Worm (Caenorhabditis elegans) whole organism, L2 larva: ENCODE results near the gene C25H3.7.
A peak's percentile ranks its signal among the peaks of the same experiment; 100 is the strongest.

Experiments
- C34F6.9 ChIP-seq: fragments of 150-350 bp; optimal IDR thresholded peaks from 2 replicates; lab custom pipeline; 2014; ENCODE audit warnings: missing biosample characterization, missing genetic modification characterization
- F13H6.1 ChIP-seq: sonication (generic microtip); optimal IDR thresholded peaks from 2 replicates; lab custom pipeline; 2016; ENCODE audit warnings: missing genetic modification characterization, missing compliant biosample characterization
- ZK546.5 ChIP-seq: sonication (generic microtip); optimal IDR thresholded peaks from 2 replicates; lab custom pipeline; 2017; ENCODE audit warnings: missing biosample characterization, missing genetic modification characterization
- alr-1 ChIP-seq: fragments of 150-350 bp; optimal IDR thresholded peaks from 2 replicates; lab custom pipeline; 2014; ENCODE audit warnings: missing biosample characterization, missing genetic modification characterization
- ama-1 ChIP-seq: fragments of 150-350 bp; optimal IDR thresholded peaks from 2 replicates; lab custom pipeline; 2018; ENCODE audit warnings: inconsistent platforms
- blmp-1 ChIP-seq: sonication (generic microtip); optimal IDR thresholded peaks from 2 replicates; lab custom pipeline; 2017; ENCODE audit warnings: missing genetic modification characterization, mild to moderate bottlenecking, missing compliant biosample characterization, antibody characterized with exemption, moderate library complexity; ENCODE audit not compliant: insufficient read depth
- ceh-82 ChIP-seq: fragments of 150-350 bp; optimal IDR thresholded peaks from 2 replicates; lab custom pipeline; 2014; ENCODE audit warnings: missing biosample characterization, missing genetic modification characterization
- crh-2 ChIP-seq: sonication (generic microtip); optimal IDR thresholded peaks from 2 replicates; lab custom pipeline; 2017; ENCODE audit warnings: missing biosample characterization, missing genetic modification characterization
- dmd-4 ChIP-seq: sonication (generic microtip); optimal IDR thresholded peaks from 2 replicates; lab custom pipeline; 2017; ENCODE audit warnings: missing biosample characterization, missing genetic modification characterization
- egl-27 ChIP-seq: sonication (generic microtip); optimal IDR thresholded peaks from 3 replicates; lab custom pipeline; 2017; ENCODE audit warnings: missing biosample characterization, missing genetic modification reagents, missing genetic modification characterization
- elt-1 ChIP-seq: fragments of 150-350 bp; optimal IDR thresholded peaks from 2 replicates; lab custom pipeline; 2014; ENCODE audit warnings: missing biosample characterization, missing genetic modification characterization
- fos-1 ChIP-seq: fragments of 150-350 bp; optimal IDR thresholded peaks from 2 replicates; lab custom pipeline; 2014; ENCODE audit warnings: missing biosample characterization, missing genetic modification characterization
- gmeb-1 ChIP-seq: fragments of 150-350 bp; optimal IDR thresholded peaks from 2 replicates; lab custom pipeline; 2014; ENCODE audit warnings: missing biosample characterization, missing genetic modification characterization
- lin-13 ChIP-seq: fragments of 150-350 bp; optimal IDR thresholded peaks from 2 replicates; lab custom pipeline; 2014; ENCODE audit warnings: missing biosample characterization, missing genetic modification reagents, missing genetic modification characterization
- lin-39 ChIP-seq: fragments of 150-350 bp; optimal IDR thresholded peaks from 2 replicates; lab custom pipeline; 2014; ENCODE audit warnings: missing biosample characterization, missing genetic modification reagents, missing genetic modification characterization
- lsy-2 ChIP-seq, 2 experiments: fragments of 150-350 bp in 1 of 2; sonication (generic microtip) in 1 of 2; optimal IDR thresholded peaks; 2 replicates each; lab custom pipeline; 2014 to 2017; ENCODE audit warnings: missing biosample characterization in 2 of 2, missing genetic modification characterization in 2 of 2
- mab-5 ChIP-seq: fragments of 150-350 bp; optimal IDR thresholded peaks from 2 replicates; lab custom pipeline; 2014; ENCODE audit warnings: missing biosample characterization, missing genetic modification characterization
- nhr-10 ChIP-seq: sonication (generic microtip); optimal IDR thresholded peaks from 2 replicates; lab custom pipeline; 2017; ENCODE audit warnings: missing biosample characterization, missing genetic modification characterization
- nhr-11 ChIP-seq: fragments of 150-350 bp; optimal IDR thresholded peaks from 2 replicates; lab custom pipeline; 2014; ENCODE audit warnings: missing biosample characterization, missing genetic modification characterization
- nhr-12 ChIP-seq: fragments of 150-350 bp; optimal IDR thresholded peaks from 2 replicates; lab custom pipeline; 2014; ENCODE audit warnings: missing biosample characterization, missing genetic modification characterization
- nhr-129 ChIP-seq: fragments of 150-350 bp; optimal IDR thresholded peaks from 2 replicates; lab custom pipeline; 2014; ENCODE audit warnings: missing biosample characterization, missing genetic modification characterization
- nhr-21 ChIP-seq: fragments of 150-350 bp; optimal IDR thresholded peaks from 2 replicates; lab custom pipeline; 2014; ENCODE audit warnings: missing biosample characterization, missing genetic modification characterization
- nhr-6 ChIP-seq: fragments of 150-350 bp; optimal IDR thresholded peaks from 2 replicates; lab custom pipeline; 2014; ENCODE audit warnings: missing biosample characterization, missing genetic modification characterization
- nhr-77 ChIP-seq: fragments of 150-350 bp; optimal IDR thresholded peaks from 2 replicates; lab custom pipeline; 2014; ENCODE audit warnings: missing biosample characterization, missing genetic modification characterization
- sma-3 ChIP-seq: sonication (generic microtip); optimal IDR thresholded peaks from 2 replicates; lab custom pipeline; 2016; ENCODE audit warnings: missing genetic modification reagents, missing genetic modification characterization, missing compliant biosample characterization
- snpc-4 ChIP-seq: fragments of 150-350 bp; optimal IDR thresholded peaks from 2 replicates; lab custom pipeline; 2014; ENCODE audit warnings: missing biosample characterization, missing genetic modification characterization
- unc-55 ChIP-seq: fragments of 150-350 bp; sonication (generic microtip); optimal IDR thresholded peaks from 3 replicates; lab custom pipeline; 2014; ENCODE audit warnings: missing biosample characterization, missing genetic modification reagents, missing genetic modification characterization
- unc-62 ChIP-seq: fragments of 150-350 bp; optimal IDR thresholded peaks from 2 replicates; lab custom pipeline; 2014; ENCODE audit warnings: missing biosample characterization, missing genetic modification reagents, missing genetic modification characterization
- zag-1 ChIP-seq: fragments of 150-350 bp; optimal IDR thresholded peaks from 2 replicates; lab custom pipeline; 2014; ENCODE audit warnings: missing biosample characterization, missing genetic modification characterization
- ztf-1 ChIP-seq: fragments of 200-800 bp; sonication (Bioruptor generic); conservative IDR thresholded peaks from 2 replicates; pipeline ENCODE4 v1.3.6; 2022; ENCODE audit warnings: missing genetic modification characterization, missing compliant biosample characterization
- ztf-11 ChIP-seq: sonication (generic microtip); optimal IDR thresholded peaks from 2 replicates; lab custom pipeline; 2017; ENCODE audit warnings: missing biosample characterization, missing genetic modification characterization

Gene C25H3.7

ce11 chrII:5660155-5660554 lies 8.6 kb downstream of the C25H3.7 start:
- TF ChIP-seq ama-1 (lab: Kevin White, UChicago) (no peak), lsy-2 (tag; optimal IDR thresholded peaks at IDR 0.05; lab: Kevin White, UChicago) (no peak), unc-62 (GFP tag; lab: Kevin White, UChicago) (no peak)

- no peak for TF ChIP-seq nhr-21 (tag; lab: Kevin White, UChicago)
- no peak for TF ChIP-seq egl-27 (tag; lab: Kevin White, UChicago)
- no peak for TF ChIP-seq unc-62 (GFP tag; lab: Kevin White, UChicago)
- no peak for TF ChIP-seq nhr-10 (tag; lab: Kevin White, UChicago)
- no peak for TF ChIP-seq elt-1 (tag; lab: Kevin White, UChicago)
- no peak for TF ChIP-seq gmeb-1 (tag; lab: Kevin White, UChicago)
These were observed 9.1 kb downstream of the C25H3.7 start, which contains the start of gene fut-3 for ce11 chrII:5659675-5660074. TSS of gene fut-3 (minus strand) at chrII:5659775.

ce11 chrII:5654215-5654614 lies 14.5 kb downstream of the C25H3.7 start, which contains the start of gene F59E12.1:
TSS of gene F59E12.1 (plus strand) at chrII:5654515.
- no peak for TF ChIP-seq ZK546.5

ce11 chrII:5652334-5652733 lies 16.4 kb downstream of the C25H3.7 start, which contains the start of gene bli-2:
TSS of gene bli-2 (minus strand) at chrII:5652434.
- TF ChIP-seq egl-27 (tag; lab: Kevin White, UChicago): no peak
- TF ChIP-seq blmp-1 (tag; lab: Kevin White, UChicago): no peak
- no peak for TF ChIP-seq lin-39

- no peak for TF ChIP-seq sma-3 (GFP tag; lab: Kevin White, UChicago)
- no peak for TF ChIP-seq C34F6.9
- no peak for TF ChIP-seq nhr-11 (tag; lab: Kevin White, UChicago)
- TF ChIP-seq F13H6.1 (tag; lab: Kevin White, UChicago): no peak
- no peak for TF ChIP-seq snpc-4
- TF ChIP-seq nhr-21 (tag; lab: Kevin White, UChicago): no peak
- TF ChIP-seq dmd-4 (tag; lab: Kevin White, UChicago): no peak
- TF ChIP-seq nhr-77: no peak
- no peak for TF ChIP-seq alr-1 (tag; lab: Kevin White, UChicago)
- no peak for TF ChIP-seq egl-27 (tag; lab: Kevin White, UChicago)
- no peak for TF ChIP-seq zag-1 (tag; lab: Kevin White, UChicago)
- no peak for TF ChIP-seq ztf-11
- TF ChIP-seq gmeb-1 (tag; lab: Kevin White, UChicago): no peak
- no peak for TF ChIP-seq lin-13
- TF ChIP-seq ztf-1: no peak
These were observed 17.3 kb downstream of the C25H3.7 start for ce11 chrII:5651426-5651825.

ce11 chrII:5649236-5650004 lies 19.3 kb downstream of the C25H3.7 start, which contains the start of the genes sam-4, F59E12.17 and zyg-1:
TSS of gene sam-4 (minus strand) at chrII:5649286.
TSS of gene F59E12.17 (minus strand) at chrII:5649470.
TSS of gene zyg-1 (plus strand) at chrII:5649748.
- TF ChIP-seq lsy-2 (tag; optimal IDR thresholded peaks at IDR 0.05; lab: Kevin White, UChicago) (peak in 1 of 2 experiments; percentile 81), C34F6.9 (peak; percentile 84), nhr-6 (tag; lab: Kevin White, UChicago) (no peak), sma-3 (GFP tag; lab: Kevin White, UChicago) (peak; percentile 42), F13H6.1 (tag; lab: Kevin White, UChicago) (peak; percentile 20), mab-5 (tag; lab: Kevin White, UChicago) (no peak), snpc-4 (peak; percentile 20), ceh-82 (tag; lab: Kevin White, UChicago) (no peak), unc-55 (GFP tag; lab: Kevin White, UChicago) (peak; percentile 93), nhr-129 (peak; percentile 78), gmeb-1 (tag; lab: Kevin White, UChicago) (peak; percentile 53), fos-1 (tag; lab: Kevin White, UChicago) (peak; percentile 41), nhr-12 (no peak), crh-2 (tag; lab: Kevin White, UChicago) (peak; percentile 56)
